Fruit fly (Drosophila melanogaster) whole organism, larva: ENCODE results near the gene Mcm7.
A peak's percentile ranks its signal among the peaks of the same experiment; 100 is the strongest.

Experiments used
- noc ChIP-seq: fragments of 200-800 bp; sonication (Bioruptor generic); optimal IDR thresholded peaks from 3 replicates; lab custom pipeline; 2019; ENCODE audit warnings: missing biosample characterization, mild to moderate bottlenecking, missing genetic modification characterization, moderate library complexity

Gene Mcm7

DNA sequence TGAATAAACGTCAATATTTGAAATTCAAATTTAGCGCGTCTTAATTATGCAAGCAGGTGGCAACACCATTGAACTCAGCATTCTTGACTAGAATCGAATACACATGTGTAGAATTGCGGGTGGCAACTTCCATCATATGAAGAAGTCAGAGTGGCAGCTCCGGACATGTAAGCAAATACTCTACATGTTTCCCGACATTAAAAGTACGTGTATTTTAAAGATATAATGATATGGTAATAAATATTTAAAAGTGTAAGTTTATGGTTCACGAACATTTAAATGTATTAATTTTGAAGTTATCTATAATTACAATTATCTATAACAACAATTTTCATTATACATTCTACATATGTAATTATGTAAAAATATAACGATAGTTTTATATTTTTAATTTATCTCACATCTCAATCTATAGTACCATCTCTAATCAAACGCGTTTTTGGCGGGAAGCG, at the start of gene Mcm7:
Mcm7 (plus strand) TSS at position 430 of the 452 bp plus-strand sequence.
- no peak for TF ChIP-seq noc (tag; lab: Kevin White, UChicago)

DNA sequence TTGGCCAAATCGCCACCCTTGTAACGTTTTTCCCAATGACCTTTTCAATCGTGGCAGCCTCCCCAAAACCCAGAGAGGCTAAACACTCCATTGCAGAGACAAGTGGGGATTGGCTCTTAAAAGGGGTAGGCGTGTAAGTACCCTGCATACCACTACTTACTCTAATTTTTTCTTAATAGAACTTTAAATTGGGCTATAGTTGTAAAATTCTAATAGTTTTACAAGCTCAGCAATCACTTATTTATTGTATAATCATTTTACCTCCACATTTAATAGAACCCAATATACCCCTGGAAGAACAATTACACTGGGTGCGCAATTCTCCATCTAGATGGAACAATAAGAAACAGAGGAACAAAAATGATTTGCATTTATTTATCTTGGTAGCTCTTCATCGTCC, 49.6 kb upstream of the Mcm7 start:
- peak; percentile 15 for TF ChIP-seq noc (tag; lab: Kevin White, UChicago)

DNA sequence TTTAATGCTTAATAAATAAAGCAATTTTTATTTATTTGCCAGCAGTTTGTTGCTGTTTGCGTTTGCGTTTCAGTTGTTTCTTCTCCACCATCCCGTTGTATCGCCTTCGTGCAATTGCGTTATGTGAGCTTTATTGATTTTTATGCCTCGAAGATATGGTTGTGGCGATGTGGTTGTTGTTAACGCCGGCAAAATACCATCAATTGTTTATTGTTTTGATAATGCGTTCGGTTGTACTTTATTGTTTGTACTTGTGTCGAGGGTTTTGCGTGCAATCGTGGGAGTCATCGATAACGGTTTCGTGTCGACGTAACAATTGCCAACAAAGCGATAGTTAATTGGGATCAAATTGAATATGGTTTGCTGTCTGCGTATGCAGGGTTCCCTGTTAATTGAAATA, 49.0 kb upstream of the Mcm7 start:
- TF ChIP-seq noc (tag; lab: Kevin White, UChicago), result no peak

DNA sequence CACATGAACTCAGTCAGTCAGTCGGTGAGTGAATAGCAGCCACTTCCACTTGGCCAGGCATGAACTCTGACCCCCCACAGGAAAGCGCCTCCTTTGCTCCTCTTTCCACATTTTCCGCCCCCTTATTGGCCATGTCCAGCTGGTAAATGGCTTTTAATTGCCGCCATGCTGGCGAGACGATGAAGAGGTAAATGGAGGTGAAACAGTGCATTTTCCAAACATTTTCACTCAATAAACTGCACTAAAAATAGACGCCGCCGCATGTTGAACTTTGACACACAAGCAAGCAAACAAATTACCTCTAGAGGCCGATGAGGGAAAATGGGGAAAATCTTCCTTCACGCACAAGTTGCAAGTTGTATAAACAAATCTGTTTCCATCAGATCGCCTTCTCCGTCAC, 41.6 kb upstream of the Mcm7 start:
- TF ChIP-seq noc (tag; lab: Kevin White, UChicago), result no peak

DNA sequence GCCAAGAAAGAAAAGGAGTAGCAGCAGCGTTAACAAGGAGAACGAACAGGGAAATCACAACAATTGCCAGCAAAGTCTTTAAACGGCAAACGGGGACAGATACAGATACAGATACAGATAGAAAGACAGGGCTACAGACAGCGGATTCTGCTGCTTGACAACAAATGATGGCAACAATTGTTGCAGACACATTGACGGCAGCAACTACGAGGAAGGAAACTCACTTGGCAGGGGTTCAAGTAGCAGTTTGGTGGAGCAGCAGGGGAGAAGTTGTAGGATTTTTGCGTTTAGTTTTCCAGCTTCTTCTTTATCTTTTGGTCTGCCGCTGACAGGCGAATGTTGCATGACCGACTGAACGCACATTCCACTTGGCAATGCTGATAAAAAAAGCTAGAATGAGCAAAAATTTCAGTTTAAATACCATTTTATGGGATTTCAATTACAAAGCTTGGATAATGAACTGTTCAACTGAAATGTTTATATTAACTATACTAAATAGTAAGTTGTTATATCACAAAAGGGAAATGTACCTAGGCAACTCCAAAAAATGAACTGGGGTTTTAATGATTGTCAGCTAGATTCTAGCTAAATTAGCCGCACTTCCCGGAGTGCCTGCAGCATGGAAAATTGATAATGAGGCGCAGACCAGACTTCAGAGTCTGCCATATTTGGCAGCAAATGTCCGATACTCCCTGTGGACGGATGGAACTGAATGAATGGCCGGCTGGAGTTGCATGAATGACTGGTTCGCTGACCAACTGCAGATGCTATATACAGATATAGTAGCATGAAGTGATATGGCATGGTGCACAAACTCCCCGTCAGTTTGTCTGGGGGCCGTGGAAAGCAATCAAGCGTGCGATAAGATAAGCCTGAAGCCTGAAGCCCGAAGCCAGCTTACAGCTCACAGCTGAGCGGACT, 40.4 kb upstream of the Mcm7 start:
- TF ChIP-seq noc (tag; lab: Kevin White, UChicago), result no peak

DNA sequence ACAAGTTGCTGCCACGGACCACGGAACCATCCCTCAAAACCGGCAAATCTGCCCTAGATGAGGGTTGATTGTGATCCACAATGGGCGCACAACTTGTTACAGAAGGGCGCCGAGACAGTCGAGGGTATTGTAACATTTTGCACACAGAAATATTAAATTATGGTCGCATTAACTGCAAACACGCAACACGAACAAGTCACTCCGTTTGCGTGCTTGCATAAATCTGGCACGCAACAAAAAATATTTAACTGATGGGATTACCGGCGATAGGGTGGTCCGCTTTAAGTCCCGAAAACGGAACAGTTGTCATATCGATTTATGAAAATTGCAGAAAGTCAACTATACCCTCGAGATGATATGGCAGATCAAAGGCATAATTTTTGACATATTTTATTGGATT, 39.4 kb upstream of the Mcm7 start:
- TF ChIP-seq noc (tag; lab: Kevin White, UChicago), result no peak

DNA sequence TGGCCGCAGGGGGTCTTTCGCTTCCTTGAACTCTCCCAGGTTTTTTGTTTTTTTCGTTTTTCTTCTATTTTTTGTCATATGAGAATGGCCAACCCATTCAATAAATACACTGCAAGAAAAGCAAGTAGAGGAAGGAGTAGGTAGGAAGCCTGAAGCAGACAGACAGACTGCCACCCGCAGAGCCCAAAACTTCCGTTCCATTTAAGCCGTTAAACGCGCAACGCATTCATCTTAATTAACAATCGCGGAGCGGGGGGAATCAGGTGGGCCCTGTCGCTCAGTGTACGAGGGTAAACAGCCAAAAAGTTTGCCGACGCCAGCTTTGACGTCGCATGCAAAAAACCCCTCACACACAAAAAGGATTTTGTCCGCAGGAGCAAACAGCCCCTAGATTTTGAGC, 38.5 kb upstream of the Mcm7 start:
- TF ChIP-seq noc (tag; lab: Kevin White, UChicago), result no peak

DNA sequence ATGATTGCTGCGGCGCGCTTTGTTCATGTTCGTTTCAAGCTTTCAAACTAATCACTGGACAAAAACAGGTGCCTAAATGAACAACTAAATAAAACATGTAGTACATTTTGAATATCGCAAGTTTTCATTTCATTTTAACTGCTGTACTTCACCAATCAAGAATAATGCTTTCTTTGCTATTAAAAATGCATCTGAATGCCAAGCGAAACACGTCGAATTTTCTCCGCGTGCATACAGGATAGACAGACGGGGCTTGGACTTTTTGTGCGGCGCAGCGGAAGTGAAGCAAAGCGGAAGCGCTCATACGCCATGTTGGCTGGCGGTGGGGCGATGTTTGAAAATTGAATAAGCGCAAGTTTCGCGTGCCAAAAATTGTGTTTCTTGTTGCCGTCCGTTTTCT, 38.0 kb upstream of the Mcm7 start:
- TF ChIP-seq noc (tag; lab: Kevin White, UChicago), result no peak

DNA sequence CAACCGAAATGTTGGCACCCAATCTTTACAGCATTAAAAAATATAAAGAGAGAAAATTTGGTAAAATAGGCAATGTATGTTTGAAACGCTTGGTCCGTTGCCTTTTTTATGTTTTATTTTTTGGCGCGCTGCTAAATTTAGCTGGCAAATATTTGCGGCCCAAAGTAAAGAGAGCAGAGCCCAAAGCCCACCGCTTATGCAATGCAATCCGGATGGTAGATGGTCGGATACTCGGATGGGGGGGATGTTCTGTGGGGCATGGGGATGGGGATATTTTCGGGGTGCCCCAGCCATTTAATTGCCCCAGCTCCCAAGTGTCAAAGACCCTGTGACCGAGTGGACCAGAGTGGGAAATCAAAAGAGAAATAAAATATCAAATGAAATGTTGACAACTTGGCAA, 36.1 kb upstream of the Mcm7 start:
- no peak for TF ChIP-seq noc (tag; lab: Kevin White, UChicago)

DNA sequence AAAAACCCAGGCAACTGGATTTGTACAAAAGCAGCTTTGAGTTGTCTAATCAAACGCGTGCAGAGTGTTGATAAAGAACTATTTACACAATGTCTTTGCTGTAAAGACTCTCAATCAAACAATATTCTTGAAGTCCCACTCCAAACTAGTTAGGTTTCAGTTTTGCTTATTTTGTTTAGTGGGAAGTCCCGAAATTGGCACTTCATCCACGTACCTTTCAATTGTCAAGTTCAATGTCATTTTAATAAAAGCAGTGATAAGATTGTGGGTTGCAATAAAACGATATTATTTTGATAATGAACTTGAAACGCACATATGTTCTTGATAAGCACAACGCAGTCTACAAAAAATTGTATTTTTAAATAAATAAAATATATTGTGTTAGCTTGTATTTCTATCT, 34.5 kb upstream of the Mcm7 start:
- no peak for TF ChIP-seq noc (tag; lab: Kevin White, UChicago)

DNA sequence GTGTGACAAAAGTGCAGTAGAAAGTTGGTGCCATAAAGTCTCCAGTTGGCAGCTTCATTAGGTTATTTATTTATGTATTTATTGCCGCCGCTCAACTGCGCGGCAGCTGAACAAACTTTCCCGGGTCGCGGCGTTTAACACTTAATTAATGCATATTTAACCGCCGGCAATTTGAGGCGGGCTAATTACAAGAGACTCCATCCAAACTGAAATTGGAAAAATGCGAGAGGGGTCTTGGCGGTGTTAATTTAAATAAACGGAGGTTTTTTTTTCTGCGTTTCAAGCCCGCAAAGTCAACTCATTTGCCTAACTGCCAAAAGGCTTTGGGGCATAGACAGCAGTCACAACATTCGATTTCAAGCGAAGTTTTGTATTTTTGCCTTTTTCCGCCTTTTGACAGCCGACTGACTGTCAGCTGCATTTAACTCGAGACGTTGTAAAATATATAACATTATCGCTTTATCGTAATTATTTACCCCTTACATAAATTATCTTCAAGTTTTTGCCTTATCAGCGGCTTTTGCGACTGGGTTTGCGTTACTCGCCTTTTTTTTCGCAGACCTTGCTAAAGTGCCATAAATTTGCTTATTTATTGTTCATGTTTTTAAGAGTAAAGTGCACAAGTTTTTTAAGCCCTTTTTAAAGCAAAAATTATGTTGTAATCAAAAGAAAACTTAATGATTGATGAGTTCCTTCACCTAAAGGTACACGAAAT, 33.6 kb upstream of the Mcm7 start:
- no peak for TF ChIP-seq noc (tag; lab: Kevin White, UChicago)

DNA sequence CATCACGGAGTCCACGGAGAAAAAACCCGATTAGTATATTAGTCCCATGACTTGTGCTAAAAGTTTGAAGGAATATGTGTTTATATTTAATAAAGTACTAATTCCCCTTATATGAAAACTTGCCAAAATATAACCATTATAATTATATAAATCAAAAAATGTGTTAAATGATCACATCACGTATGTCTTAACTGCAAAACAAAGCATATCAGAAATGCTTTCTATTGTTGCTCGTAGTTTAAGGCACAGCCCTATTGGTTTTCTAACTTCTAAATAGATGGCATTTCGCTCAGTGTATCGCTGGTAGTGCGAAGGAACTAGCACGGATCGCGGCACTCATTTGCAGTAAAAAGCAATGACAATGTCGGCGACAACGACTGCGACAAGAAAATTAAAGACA, 31.5 kb upstream of the Mcm7 start:
- no peak for TF ChIP-seq noc (tag; lab: Kevin White, UChicago)

DNA sequence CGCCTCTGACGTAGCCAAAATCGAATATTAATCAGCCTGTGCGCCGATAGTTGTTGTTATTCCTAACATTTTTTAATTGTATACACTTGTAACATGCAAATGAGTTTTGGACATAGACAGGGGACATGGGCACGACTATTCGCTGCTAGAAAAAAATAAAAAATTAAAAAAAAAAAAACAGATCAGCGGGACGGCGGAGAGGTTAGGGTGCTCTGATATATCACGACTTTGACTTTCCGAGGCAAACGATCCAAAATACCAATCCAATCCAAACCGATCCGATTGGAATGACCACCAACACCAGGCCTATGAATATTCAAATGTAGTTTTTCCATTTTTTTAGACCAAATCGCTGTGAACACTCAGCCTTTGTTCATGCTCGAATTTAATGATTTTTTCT, 30.6 kb upstream of the Mcm7 start:
- TF ChIP-seq noc (tag; lab: Kevin White, UChicago), result no peak

DNA sequence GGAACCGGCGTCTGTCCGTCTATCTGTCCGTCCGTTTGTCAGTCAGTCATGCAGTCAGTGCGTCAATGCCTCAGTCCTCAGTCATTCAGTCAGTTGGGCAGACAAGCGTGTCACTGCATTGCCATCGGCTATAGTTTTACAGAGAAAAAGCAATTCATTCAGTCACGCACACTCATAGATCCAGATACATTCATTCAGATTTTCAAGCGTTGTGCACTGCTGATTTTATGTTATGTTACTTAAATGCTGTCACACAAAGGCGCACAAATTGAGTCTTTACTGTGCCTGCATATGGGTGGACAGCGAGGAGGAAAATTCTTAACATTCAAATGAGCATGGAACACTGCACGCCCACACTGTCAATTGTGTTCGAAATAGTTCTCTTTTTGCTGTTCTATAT, 26.2 kb upstream of the Mcm7 start:
- TF ChIP-seq noc (tag; lab: Kevin White, UChicago), result no peak

DNA sequence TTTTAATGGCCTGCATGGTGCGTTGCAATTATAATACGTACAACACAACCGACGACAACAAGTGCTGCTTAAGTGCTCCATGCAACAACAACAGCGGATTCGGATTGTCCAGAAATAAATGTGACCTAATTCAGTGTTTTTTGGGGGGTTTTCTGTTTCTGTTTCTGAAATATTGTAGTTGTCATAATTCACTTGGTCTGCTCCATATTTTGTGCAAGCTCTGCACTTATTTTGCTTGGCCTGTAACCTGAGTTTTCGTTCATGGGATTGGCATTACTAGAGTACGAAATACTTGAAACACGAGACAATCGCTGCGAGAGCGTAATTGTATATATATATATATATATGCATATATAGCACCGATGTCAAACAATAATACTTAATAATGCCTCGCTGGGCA, 22.1 kb upstream of the Mcm7 start:
- TF ChIP-seq noc (tag; lab: Kevin White, UChicago), result no peak

DNA sequence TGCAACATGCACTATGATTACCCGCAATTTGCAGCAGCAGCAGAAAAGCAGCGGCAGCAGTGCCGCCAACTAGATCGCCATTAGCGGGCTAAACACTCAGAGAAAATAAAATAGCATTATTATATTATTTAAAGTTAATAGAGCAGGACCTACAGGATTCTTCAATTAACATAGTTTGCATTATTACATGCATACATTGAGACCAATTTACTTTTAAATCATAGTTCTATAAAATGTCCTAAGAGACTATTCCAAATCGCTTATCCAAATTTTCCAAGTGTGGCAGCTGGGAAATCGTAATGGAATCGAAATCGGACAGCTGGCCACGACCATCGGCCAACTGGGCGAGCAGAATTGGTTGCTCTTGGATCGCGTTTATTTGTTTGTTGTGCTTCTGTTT, 20.8 kb upstream of the Mcm7 start:
- no peak for TF ChIP-seq noc (tag; lab: Kevin White, UChicago)

DNA sequence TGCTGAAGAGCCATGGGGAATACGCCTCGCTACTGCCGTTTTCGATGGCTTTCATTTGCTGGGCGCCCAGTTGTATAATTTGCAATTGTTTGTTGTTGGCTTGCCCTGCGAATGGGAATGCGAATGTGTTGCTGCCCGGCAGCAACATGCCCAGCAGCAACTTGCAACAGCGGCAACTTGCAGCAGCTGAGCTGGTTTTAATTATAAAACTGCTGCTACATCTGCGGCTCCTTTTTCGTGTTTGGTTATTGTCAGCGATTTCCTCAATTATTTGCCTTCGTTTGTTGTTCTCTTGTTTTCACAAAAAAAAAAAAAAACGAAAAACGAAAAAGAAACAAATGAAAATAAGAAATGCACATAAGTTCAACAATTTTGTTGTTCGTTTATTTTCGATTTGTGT, 20.4 kb upstream of the Mcm7 start:
- no peak for TF ChIP-seq noc (tag; lab: Kevin White, UChicago)
